Fruit fly (Drosophila melanogaster) whole organism, embryonic: ENCODE results near the gene CG31636.

Experiments used
- CG10209 ChIP-seq: fragments of 200-800 bp; sonication (Bioruptor generic); optimal IDR thresholded peaks from 3 replicates; lab custom pipeline; 2017; ENCODE audit warnings: missing biosample characterization, mild to moderate bottlenecking, missing genetic modification characterization, missing genetic modification reagents
- CG10543 ChIP-seq: fragments of 200-800 bp; sonication (Bioruptor generic); optimal IDR thresholded peaks from 3 replicates; lab custom pipeline; 2017; ENCODE audit warnings: missing biosample characterization, mild to moderate bottlenecking, missing genetic modification characterization, moderate library complexity
- CG11398 ChIP-seq: fragments of 200-800 bp; sonication (Bioruptor generic); optimal IDR thresholded peaks from 2 replicates; lab custom pipeline; 2016; ENCODE audit warnings: missing biosample characterization, missing genetic modification characterization
- CG12104 ChIP-seq: fragments of 200-800 bp; sonication (Bioruptor generic); optimal IDR thresholded peaks from 3 replicates; lab custom pipeline; 2016; ENCODE audit warnings: missing biosample characterization, missing genetic modification characterization
- CG13894 ChIP-seq: fragments of 200-800 bp; sonication (Bioruptor generic); optimal IDR thresholded peaks from 3 replicates; lab custom pipeline; 2018; ENCODE audit warnings: missing biosample characterization, mild to moderate bottlenecking, missing genetic modification characterization, moderate library complexity
- CG14050 ChIP-seq: fragments of 200-800 bp; sonication (Bioruptor generic); IDR thresholded peaks from 3 replicates; pipeline ENCODE4 v1.3.6; 2022; ENCODE audit warnings: missing biosample characterization, missing genetic modification characterization
- CG15514 ChIP-seq: fragments of 200-800 bp; sonication (Bioruptor generic); optimal IDR thresholded peaks from 3 replicates; lab custom pipeline; 2017; ENCODE audit warnings: missing biosample characterization, missing genetic modification characterization, mild to moderate bottlenecking, moderate library complexity, missing genetic modification reagents
- CG17359 ChIP-seq: fragments of 200-800 bp; sonication (Bioruptor generic); optimal IDR thresholded peaks from 3 replicates; lab custom pipeline; 2018; ENCODE audit warnings: missing biosample characterization, mild to moderate bottlenecking, missing genetic modification characterization, moderate library complexity
- CG17361 ChIP-seq: fragments of 200-800 bp; sonication (Bioruptor generic); IDR thresholded peaks from 3 replicates; pipeline ENCODE4 v1.3.6; 2022; ENCODE audit warnings: missing biosample characterization, missing genetic modification characterization
- CG18262 ChIP-seq: fragments of 200-800 bp; optimal IDR thresholded peaks from 3 replicates; lab custom pipeline; 2019; ENCODE audit warnings: missing biosample characterization, mild to moderate bottlenecking, missing genetic modification characterization, moderate library complexity
- CG18476 ChIP-seq: fragments of 200-800 bp; sonication (Bioruptor generic); optimal IDR thresholded peaks from 2 replicates; lab custom pipeline; 2016; ENCODE audit warnings: missing biosample characterization, mild to moderate bottlenecking, missing genetic modification characterization
- CG3726 ChIP-seq: fragments of 200-800 bp; sonication (Bioruptor generic); IDR thresholded peaks from 3 replicates; pipeline ENCODE4, ENCODE4 v1.3.6; 2022; ENCODE audit warnings: missing biosample characterization, missing genetic modification characterization
- CG42726 ChIP-seq: fragments of 200-800 bp; sonication (Bioruptor generic); IDR thresholded peaks from 2 replicates; pipeline ENCODE4 v1.3.6; 2022; ENCODE audit warnings: missing biosample characterization, missing genetic modification characterization; ENCODE audit not compliant: partially characterized antibody
- CG4360 ChIP-seq: fragments of 200-800 bp; sonication (Bioruptor generic); IDR thresholded peaks from 2 replicates; pipeline ENCODE4 v1.3.6; 2022; ENCODE audit warnings: missing biosample characterization, missing genetic modification characterization
- CG4707 ChIP-seq: fragments of 200-800 bp; sonication (Bioruptor generic); optimal IDR thresholded peaks from 2 replicates; lab custom pipeline; 2018; ENCODE audit warnings: missing biosample characterization, mild to moderate bottlenecking, missing genetic modification characterization, moderate library complexity
- CG4820 ChIP-seq: fragments of 200-800 bp; sonication (Bioruptor generic); optimal IDR thresholded peaks from 3 replicates; lab custom pipeline; 2016; ENCODE audit warnings: missing biosample characterization, missing genetic modification characterization
- CG7372 ChIP-seq: fragments of 200-800 bp; sonication (Bioruptor generic); IDR thresholded peaks from 2 replicates; pipeline ENCODE4 v1.3.6; 2022; ENCODE audit warnings: missing biosample characterization, missing genetic modification characterization
- CG8359 ChIP-seq: fragments of 200-800 bp; sonication (Bioruptor generic); optimal IDR thresholded peaks from 2 replicates; lab custom pipeline; 2017; ENCODE audit warnings: missing biosample characterization, mild to moderate bottlenecking, missing genetic modification characterization, borderline replicate concordance
- CG8478 ChIP-seq: fragments of >200 bp; optimal IDR thresholded peaks from 2 replicates; lab custom pipeline; 2018
- CG8765 ChIP-seq: fragments of 200-800 bp; sonication (Bioruptor generic); IDR thresholded peaks from 2 replicates; pipeline ENCODE4 v1.3.6; 2022; ENCODE audit warnings: missing biosample characterization, missing genetic modification characterization
- Dek ChIP-seq: fragments of 200-800 bp; sonication (Bioruptor generic); optimal IDR thresholded peaks from 3 replicates; lab custom pipeline; 2019; ENCODE audit warnings: missing biosample characterization, mild to moderate bottlenecking, missing genetic modification characterization, moderate library complexity
- Dip3 ChIP-seq: fragments of 200-800 bp; sonication (Bioruptor generic); optimal IDR thresholded peaks from 3 replicates; lab custom pipeline; 2016; ENCODE audit warnings: missing biosample characterization, missing genetic modification characterization
- E2f2 ChIP-seq: fragments of 200-800 bp; sonication (Bioruptor generic); IDR thresholded peaks from 2 replicates; pipeline ENCODE4 v1.3.6; 2022; ENCODE audit warnings: missing biosample characterization, missing genetic modification characterization
- Hsf ChIP-seq: fragments of 200-800 bp; sonication (Bioruptor generic); optimal IDR thresholded peaks from 3 replicates; lab custom pipeline; 2016; ENCODE audit warnings: missing biosample characterization, missing genetic modification characterization
- Oli ChIP-seq: fragments of 200-800 bp; sonication (Bioruptor generic); optimal IDR thresholded peaks from 2 replicates; lab custom pipeline; 2018; ENCODE audit warnings: missing biosample characterization, mild to moderate bottlenecking, missing genetic modification characterization, moderate library complexity
- Optix ChIP-seq: fragments of 200-800 bp; sonication (Bioruptor generic); IDR thresholded peaks from 3 replicates; pipeline ENCODE4 v1.3.6; 2022; ENCODE audit warnings: missing biosample characterization, missing genetic modification characterization
- Vsx1 ChIP-seq: fragments of 200-800 bp; sonication (Bioruptor generic); optimal IDR thresholded peaks from 2 replicates; lab custom pipeline; 2017; ENCODE audit warnings: missing biosample characterization, mild to moderate bottlenecking, missing genetic modification characterization, missing genetic modification reagents
- Xrp1 ChIP-seq: fragments of 200-800 bp; sonication (Bioruptor generic); IDR thresholded peaks from 2 replicates; pipeline ENCODE4 v1.3.6; 2022; ENCODE audit warnings: missing biosample characterization, missing genetic modification characterization
- ac ChIP-seq: fragments of 200-800 bp; sonication (Bioruptor generic); optimal IDR thresholded peaks from 3 replicates; lab custom pipeline; 2017; ENCODE audit warnings: missing biosample characterization, mild to moderate bottlenecking, missing genetic modification characterization
- bcd ChIP-seq: fragments of 200-800 bp; sonication (Bioruptor generic); optimal IDR thresholded peaks from 2 replicates; lab custom pipeline; 2017; ENCODE audit warnings: missing biosample characterization, mild to moderate bottlenecking, missing genetic modification characterization
- danr ChIP-seq: fragments of 200-800 bp; sonication (Bioruptor generic); IDR thresholded peaks from 2 replicates; pipeline ENCODE4 v1.3.6; 2022; ENCODE audit warnings: missing biosample characterization, missing genetic modification characterization
- dmrt99B ChIP-seq: fragments of 200-800 bp; sonication (Bioruptor generic); optimal IDR thresholded peaks from 2 replicates; lab custom pipeline; 2018; ENCODE audit warnings: missing biosample characterization, mild to moderate bottlenecking, missing genetic modification characterization, moderate library complexity
- emc ChIP-seq: fragments of 200-800 bp; sonication (Bioruptor generic); optimal IDR thresholded peaks from 2 replicates; lab custom pipeline; 2016; ENCODE audit warnings: missing biosample characterization, missing genetic modification characterization
- eve ChIP-seq, 2 experiments: fragments of >200 bp; optimal IDR thresholded peaks; 2 replicates each; lab custom pipeline; 2017; ENCODE audit warnings: missing biosample characterization in 2 of 2, missing genetic modification characterization in 2 of 2
- ewg ChIP-seq: fragments of 200-800 bp; sonication (Bioruptor generic); optimal IDR thresholded peaks from 3 replicates; lab custom pipeline; 2017; ENCODE audit warnings: mild to moderate bottlenecking, missing biosample characterization, missing genetic modification reagents, missing genetic modification characterization
- ftz-f1 ChIP-seq: fragments of 200-800 bp; sonication (Bioruptor generic); optimal IDR thresholded peaks from 2 replicates; lab custom pipeline; 2016; ENCODE audit warnings: missing biosample characterization, missing genetic modification characterization
- grau ChIP-seq: fragments of 200-800 bp; optimal IDR thresholded peaks from 3 replicates; lab custom pipeline; 2019; ENCODE audit warnings: missing biosample characterization, mild to moderate bottlenecking, missing genetic modification characterization, moderate library complexity
- gt ChIP-seq: fragments of 200-800 bp; sonication (Bioruptor generic); IDR thresholded peaks from 2 replicates; pipeline ENCODE4 v1.3.6; 2022; ENCODE audit warnings: missing biosample characterization, missing genetic modification characterization
- jumu ChIP-seq: fragments of 200-800 bp; sonication (Bioruptor generic); optimal IDR thresholded peaks from 3 replicates; lab custom pipeline; 2016; ENCODE audit warnings: missing biosample characterization, missing genetic modification characterization
- pita ChIP-seq: fragments of 200-800 bp; sonication (Bioruptor generic); optimal IDR thresholded peaks from 2 replicates; lab custom pipeline; 2017; ENCODE audit warnings: missing biosample characterization, mild to moderate bottlenecking, missing genetic modification characterization
- sc ChIP-seq, 3 experiments: fragments of >200 bp in 2 of 3; fragments of 200-800 bp in 1 of 3; sonication (Bioruptor generic) in 1 of 3; optimal IDR thresholded peaks; 2 replicates in 2 of 3; 3 replicates in 1 of 3; lab custom pipeline; 2017; ENCODE audit warnings: mild to moderate bottlenecking in 1 of 3, missing biosample characterization in 1 of 3, missing genetic modification characterization in 1 of 3, missing genetic modification reagents in 1 of 3
- seq ChIP-seq: fragments of 200-800 bp; sonication (Bioruptor generic); IDR thresholded peaks from 2 replicates; pipeline ENCODE4 v1.3.6; 2022; ENCODE audit warnings: missing biosample characterization, missing genetic modification characterization
- sisA ChIP-seq: fragments of 200-800 bp; sonication (Bioruptor generic); IDR thresholded peaks from 2 replicates; pipeline ENCODE4 v1.3.6; 2022; ENCODE audit warnings: missing biosample characterization, missing genetic modification characterization
- slou ChIP-seq: fragments of 200-800 bp; sonication (Bioruptor generic); optimal IDR thresholded peaks from 3 replicates; lab custom pipeline; 2016; ENCODE audit warnings: missing biosample characterization, missing genetic modification characterization
- slp2 ChIP-seq: fragments of 200-800 bp; sonication (Bioruptor generic); optimal IDR thresholded peaks from 2 replicates; lab custom pipeline; 2016; ENCODE audit warnings: missing biosample characterization, missing genetic modification characterization
- sqz ChIP-seq: fragments of 200-800 bp; sonication (Bioruptor generic); optimal IDR thresholded peaks from 3 replicates; lab custom pipeline; 2018; ENCODE audit warnings: missing biosample characterization, mild to moderate bottlenecking, missing genetic modification characterization
- sug ChIP-seq: fragments of 200-800 bp; optimal IDR thresholded peaks from 2 replicates; lab custom pipeline; 2019; ENCODE audit warnings: missing biosample characterization, mild to moderate bottlenecking, missing genetic modification characterization, moderate library complexity
- tap ChIP-seq: fragments of 200-800 bp; optimal IDR thresholded peaks from 3 replicates; lab custom pipeline; 2019; ENCODE audit warnings: missing biosample characterization, mild to moderate bottlenecking, missing genetic modification characterization, moderate library complexity
- toy ChIP-seq: fragments of 200-800 bp; sonication (Bioruptor generic); IDR thresholded peaks from 2 replicates; pipeline ENCODE4 v1.3.6; 2022; ENCODE audit warnings: missing biosample characterization, missing genetic modification characterization
- unc-4 ChIP-seq: fragments of 200-800 bp; sonication (Bioruptor generic); IDR thresholded peaks from 2 replicates; pipeline ENCODE4 v1.3.6; 2022; ENCODE audit warnings: missing biosample characterization, missing genetic modification characterization; ENCODE audit not compliant: partially characterized antibody
- wdn ChIP-seq: fragments of 200-800 bp; sonication (Bioruptor generic); IDR thresholded peaks from 2 replicates; pipeline ENCODE4 v1.3.6; 2022; ENCODE audit warnings: missing biosample characterization, missing genetic modification characterization

Gene CG31636

dm6 chr2L:6611374-6612005 is 46.5 kb downstream of the CG31636 start (continued):
- TF ChIP-seq CG15514 (GFP tag; lab: Kevin White, UChicago) = no peak
- no peak for TF ChIP-seq Dip3 (GFP tag; lab: Kevin White, UChicago)
- TF ChIP-seq gt = no peak
- TF ChIP-seq grau = peak; percentile 21
- no peak for TF ChIP-seq slp2 (GFP tag; lab: Kevin White, UChicago)
- TF ChIP-seq Xrp1 (GFP tag; lab: Robert Waterston, UW) = no peak
- no peak for TF ChIP-seq bcd (GFP tag; lab: Kevin White, UChicago)
- no peak for TF ChIP-seq danr
- TF ChIP-seq dmrt99B (tag; lab: Kevin White, UChicago) = peak; percentile 19
- TF ChIP-seq eve (GFP tag; optimal IDR thresholded peaks at IDR 0.05; lab: Kevin White, UChicago) = no peak
- TF ChIP-seq sc (optimal IDR thresholded peaks at IDR 0.05; lab: Kevin White, UChicago) = no peak
- no peak for TF ChIP-seq sc (GFP tag; optimal IDR thresholded peaks at IDR 0.05; lab: Kevin White, UChicago)
- TF ChIP-seq CG42726 (GFP tag; lab: Robert Waterston, UW) = no peak
- TF ChIP-seq sug (tag; lab: Kevin White, UChicago) = no peak
- no peak for TF ChIP-seq Hsf
- no peak for TF ChIP-seq toy (GFP tag; lab: Robert Waterston, UW)
- TF ChIP-seq CG11398 (GFP tag; lab: Kevin White, UChicago) = no peak
- no peak for TF ChIP-seq seq (GFP tag; lab: Robert Waterston, UW)
- peak; percentile 35 for TF ChIP-seq CG17359 (tag; lab: Kevin White, UChicago)
- TF ChIP-seq CG18262 (tag; lab: Kevin White, UChicago) = peak; percentile 26
- TF ChIP-seq CG13894 (tag; lab: Kevin White, UChicago) = no peak
- no peak for TF ChIP-seq CG10543 (GFP tag; lab: Kevin White, UChicago)
- no peak for TF ChIP-seq CG8359 (GFP tag; lab: Kevin White, UChicago)
- TF ChIP-seq CG4820 = no peak
- TF ChIP-seq wdn (GFP tag; lab: Robert Waterston, UW) = no peak
- TF ChIP-seq CG14050 (GFP tag; lab: Robert Waterston, UW) = no peak
- peak; percentile 25; the same call in 1 of the 2 replicates for TF ChIP-seq E2f2 (GFP tag; lab: Robert Waterston, UW)
- no peak for TF ChIP-seq Vsx1
- TF ChIP-seq sisA (GFP tag; lab: Robert Waterston, UW) = no peak
- TF ChIP-seq Dek (tag; lab: Kevin White, UChicago) = no peak
- TF ChIP-seq pita (GFP tag; lab: Kevin White, UChicago) = no peak
- no peak for TF ChIP-seq ftz-f1 (GFP tag; lab: Kevin White, UChicago)
- no peak for TF ChIP-seq CG4707 (GFP tag; lab: Kevin White, UChicago)
- no peak for TF ChIP-seq Optix (GFP tag; lab: Robert Waterston, UW)
- TF ChIP-seq CG3726 (GFP tag; lab: Robert Waterston, UW) = no peak
- TF ChIP-seq CG12104 (GFP tag; lab: Kevin White, UChicago) = no peak
- TF ChIP-seq emc = no peak
- TF ChIP-seq CG8765 (GFP tag; lab: Robert Waterston, UW) = 0 out of 2 replicates have a peak, but pooled peaks have one; percentile 18
- TF ChIP-seq CG7372 (GFP tag; lab: Robert Waterston, UW) = no peak
- TF ChIP-seq CG8478 (lab: Kevin White, UChicago) = no peak
- TF ChIP-seq Oli (tag; lab: Kevin White, UChicago) = peak; percentile 13
- no peak for TF ChIP-seq slou (GFP tag; lab: Kevin White, UChicago)
- no peak for TF ChIP-seq CG10209 (GFP tag; lab: Kevin White, UChicago)
- TF ChIP-seq jumu (GFP tag; lab: Kevin White, UChicago) = no peak
- TF ChIP-seq ewg (GFP tag; lab: Kevin White, UChicago) = no peak
- TF ChIP-seq unc-4 (GFP tag; lab: Robert Waterston, UW) = no peak
- TF ChIP-seq CG17361 (GFP tag; lab: Robert Waterston, UW) = no peak
- TF ChIP-seq CG4360 (GFP tag; lab: Robert Waterston, UW) = no peak
- no peak for TF ChIP-seq sqz (GFP tag; lab: Kevin White, UChicago)
- peak; percentile 24 for TF ChIP-seq tap (tag; lab: Kevin White, UChicago)
- TF ChIP-seq CG18476 = no peak
- no peak for TF ChIP-seq ac (GFP tag; lab: Kevin White, UChicago)
